Fruit fly (Drosophila melanogaster): ENCODE measurements around the gene CG8475.

The CG8475 gene

DNA sequence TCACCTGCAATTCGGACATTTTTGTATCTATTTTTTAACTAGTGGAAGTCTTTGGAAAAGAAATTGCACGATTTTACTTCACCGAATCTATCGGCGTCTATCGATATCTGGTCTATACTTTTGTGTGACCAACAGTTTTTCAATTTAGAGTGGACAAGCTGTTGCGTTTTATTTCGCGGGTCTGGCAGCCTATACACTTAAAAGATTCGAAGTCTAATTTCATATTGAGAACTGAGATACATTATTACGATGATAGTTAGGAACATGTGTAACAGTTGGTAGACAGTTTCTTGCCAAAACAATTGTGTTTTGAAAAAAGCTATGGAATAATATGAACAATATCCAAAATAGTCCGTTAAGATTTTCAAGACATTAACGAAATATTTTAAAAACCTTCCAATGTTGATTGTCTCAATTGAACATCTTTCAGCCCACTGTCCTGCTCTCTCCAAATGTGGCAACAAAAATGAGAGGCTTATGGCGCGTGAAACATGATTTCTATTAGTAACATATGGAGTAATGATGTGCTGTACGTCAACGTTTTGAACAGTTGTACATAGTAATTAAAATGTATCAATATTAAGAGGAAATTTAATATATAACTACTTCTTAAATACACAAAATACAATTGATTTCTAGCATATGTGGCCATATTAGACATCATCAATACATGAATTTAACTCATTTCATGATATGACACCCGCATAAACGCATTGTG is 34.3 kb downstream of the CG8475 start, which contains the start of gene Acbp1 (continued):
- TF ChIP-seq CG18619 (GFP tag; optimal IDR thresholded peaks at IDR 0.05) (peak; percentile 96), HmgD (GFP tag; optimal IDR thresholded peaks at IDR 0.05) (peak; percentile 96), lab (GFP tag; optimal IDR thresholded peaks at IDR 0.05) (peak; percentile 99), CG11085 (GFP tag; IDR thresholded peaks at IDR 0.05) (peak; percentile 86), ind (GFP tag; optimal IDR thresholded peaks at IDR 0.05) (peak; percentile 92), Spps (tag; optimal IDR thresholded peaks at IDR 0.05) (peak; percentile 97), Adf1 (GFP tag; IDR thresholded peaks at IDR 0.05) (peak; percentile 75), CG3838 (GFP tag; optimal IDR thresholded peaks at IDR 0.05) (peak; percentile 82), Doc3 (GFP tag; IDR thresholded peaks at IDR 0.05; ENCODE audit: partially characterized antibody) (peak; percentile 80), B-H1 (GFP tag; IDR thresholded peaks at IDR 0.05) (peak; percentile 87), eve (GFP tag; optimal IDR thresholded peaks at IDR 0.05) (peak in 1 of 2 experiments; percentile 99), CG30020 (tag; optimal IDR thresholded peaks at IDR 0.05) (peak; percentile 90), z (GFP tag; IDR thresholded peaks at IDR 0.05) (peak; percentile 54; the same call in 1 of the 3 replicates), bsh (GFP tag; optimal IDR thresholded peaks at IDR 0.05) (peak; percentile 94 to 98), Dip2 (GFP tag; IDR thresholded peaks at IDR 0.05) (no peak), CG1233 (GFP tag; optimal IDR thresholded peaks at IDR 0.05) (peak; percentile 97), Deaf1 (tag; optimal IDR thresholded peaks at IDR 0.05) (peak; percentile 89), twi (tag; optimal IDR thresholded peaks at IDR 0.05) (peak; percentile 97), vvl (GFP tag; IDR thresholded peaks at IDR 0.05) (peak; percentile 95), CG8478 (optimal IDR thresholded peaks at IDR 0.05) (no peak), fd64A (GFP tag; optimal IDR thresholded peaks at IDR 0.05) (peak; percentile 95), ems (GFP tag; optimal IDR thresholded peaks at IDR 0.05) (peak; percentile 90), E2f2 (GFP tag; IDR thresholded peaks at IDR 0.05) (peak; percentile 81), CG15696 (tag; optimal IDR thresholded peaks at IDR 0.05) (peak; percentile 96), gfzf (GFP tag; optimal IDR thresholded peaks at IDR 0.05) (peak; percentile 84), slou (GFP tag; optimal IDR thresholded peaks at IDR 0.05) (peak; percentile 74), nmo (GFP tag; optimal IDR thresholded peaks at IDR 0.05) (peak; percentile 96), CG10462 (GFP tag; optimal IDR thresholded peaks at IDR 0.05) (peak; percentile 88), CG9797 (GFP tag; optimal IDR thresholded peaks at IDR 0.05) (peak; percentile 89), sug (tag; optimal IDR thresholded peaks at IDR 0.05) (peak; percentile 97), fu2 (GFP tag; optimal IDR thresholded peaks at IDR 0.05) (peak; percentile 96), nerfin-2 (GFP tag; IDR thresholded peaks at IDR 0.05; ENCODE audit: partially characterized antibody) (peak; percentile 71), odd (GFP tag; optimal IDR thresholded peaks at IDR 0.05) (peak; percentile 99), CG2116 (GFP tag; optimal IDR thresholded peaks at IDR 0.05) (peak; percentile 82), CG17385 (GFP tag; optimal IDR thresholded peaks at IDR 0.05) (peak; percentile 95), CG12071 (GFP tag; optimal IDR thresholded peaks at IDR 0.05) (peak; percentile 97), NK7.1 (GFP tag; optimal IDR thresholded peaks at IDR 0.05) (peak; percentile 90), CG7745 (tag; optimal IDR thresholded peaks at IDR 0.05) (peak; percentile 93), Nf-YC (tag; optimal IDR thresholded peaks at IDR 0.05) (peak; percentile 93), HLH4C (GFP tag; IDR thresholded peaks at IDR 0.05; ENCODE audit: partially characterized antibody) (peak; percentile 68; the same call in 1 of the 3 replicates), fd3F (GFP tag; optimal IDR thresholded peaks at IDR 0.05) (peak; percentile 92), kni (GFP tag; optimal IDR thresholded peaks at IDR 0.05) (peak; percentile 96), Oli (tag; optimal IDR thresholded peaks at IDR 0.05) (peak; percentile 96), ranshi (GFP tag; IDR thresholded peaks at IDR 0.05) (peak; percentile 86), Dbx (GFP tag; IDR thresholded peaks at IDR 0.05) (peak; percentile 90), Dfd (GFP tag; optimal IDR thresholded peaks at IDR 0.05) (no peak), amos (GFP tag; IDR thresholded peaks at IDR 0.05; ENCODE audit: partially characterized antibody) (peak; percentile 81), Sin3A (optimal IDR thresholded peaks at IDR 0.05) (peak; percentile 56), Mrtf (GFP tag; IDR thresholded peaks at IDR 0.05) (peak; percentile 90), Hand (GFP tag; optimal IDR thresholded peaks at IDR 0.05) (peak; percentile 99)
